Fruit fly (Drosophila melanogaster): ENCODE results near the gene ru.

The ru gene

dm6 chr3L:1349942-1350923 lies 20.2 kb upstream of the ru start (continued):
- no peak for TF ChIP-seq toy (GFP tag; IDR thresholded peaks at IDR 0.05)
- TF ChIP-seq Sry-δ (GFP tag; optimal IDR thresholded peaks at IDR 0.05), result peak; percentile 98
- TF ChIP-seq pan (optimal IDR thresholded peaks at IDR 0.05), result no peak
- no peak for TF ChIP-seq pan (GFP tag; optimal IDR thresholded peaks at IDR 0.05 in 1 of 2, IDR thresholded peaks at IDR 0.05 in 1 of 2)
- TF ChIP-seq Doc3 (GFP tag; IDR thresholded peaks at IDR 0.05; ENCODE audit: partially characterized antibody), result peak; percentile 98
- TF ChIP-seq bowl (GFP tag; IDR thresholded peaks at IDR 0.05), result no peak
- no peak for TF ChIP-seq pnt (GFP tag; optimal IDR thresholded peaks at IDR 0.05)
- peak; percentile 81 for TF ChIP-seq CG3995 (GFP tag; optimal IDR thresholded peaks at IDR 0.05)
- peak; percentile 38 for TF ChIP-seq CG15269 (tag; optimal IDR thresholded peaks at IDR 0.05)
- no peak for TF ChIP-seq slou (GFP tag; optimal IDR thresholded peaks at IDR 0.05)
- peak; percentile 13 for TF ChIP-seq zen (tag; optimal IDR thresholded peaks at IDR 0.05)
- TF ChIP-seq Hr39 (optimal IDR thresholded peaks at IDR 0.05), result no peak
- peak; percentile 21 for TF ChIP-seq CG33213 (GFP tag; optimal IDR thresholded peaks at IDR 0.05)
- no peak for TF ChIP-seq Hey (tag; optimal IDR thresholded peaks at IDR 0.05)
- no peak for TF ChIP-seq Lim3 (GFP tag; IDR thresholded peaks at IDR 0.05)
- TF ChIP-seq CG13624 (GFP tag; optimal IDR thresholded peaks at IDR 0.05), result peak; percentile 25
- TF ChIP-seq grau (tag; optimal IDR thresholded peaks at IDR 0.05), result peak; percentile 42
- TF ChIP-seq sr (GFP tag; IDR thresholded peaks at IDR 0.05), result no peak
- no peak for TF ChIP-seq CG34376 (GFP tag; optimal IDR thresholded peaks at IDR 0.05)
- TF ChIP-seq pho (GFP tag; optimal IDR thresholded peaks at IDR 0.05), result peak; percentile 50
- peak; percentile 32 for TF ChIP-seq Dp (GFP tag; optimal IDR thresholded peaks at IDR 0.05)
- peak; percentile 98 for TF ChIP-seq CG6791 (GFP tag; IDR thresholded peaks at IDR 0.05; ENCODE audit: partially characterized antibody)
- TF ChIP-seq ato (GFP tag; IDR thresholded peaks at IDR 0.05; ENCODE audit: partially characterized antibody), result peak; percentile 98
- peak; percentile 5 for TF ChIP-seq ems (GFP tag; optimal IDR thresholded peaks at IDR 0.05)
- 0 out of 3 replicates have a peak, but pooled peaks have one; percentile 5 for TF ChIP-seq dysf (GFP tag; IDR thresholded peaks at IDR 0.05)
- TF ChIP-seq eyg (GFP tag; optimal IDR thresholded peaks at IDR 0.05), result no peak
- TF ChIP-seq CG17186 (GFP tag; optimal IDR thresholded peaks at IDR 0.05), result peak; percentile 33
- no peak for TF ChIP-seq CG12744 (GFP tag; optimal IDR thresholded peaks at IDR 0.05)
- no peak for TF ChIP-seq ara (GFP tag; IDR thresholded peaks at IDR 0.05)
- TF ChIP-seq Hr51 (GFP tag; optimal IDR thresholded peaks at IDR 0.05), result peak in 1 of 2 experiments; percentile 43
- no peak for TF ChIP-seq CG11695 (GFP tag; IDR thresholded peaks at IDR 0.05)
- TF ChIP-seq gce (GFP tag; IDR thresholded peaks at IDR 0.05), result no peak
- TF ChIP-seq wor (GFP tag; IDR thresholded peaks at IDR 0.05), result no peak
- no peak for TF ChIP-seq CG11398 (GFP tag; optimal IDR thresholded peaks at IDR 0.05)
- TF ChIP-seq Optix (GFP tag; IDR thresholded peaks at IDR 0.05), result no peak
- peak; percentile 97 for TF ChIP-seq unc-4 (GFP tag; IDR thresholded peaks at IDR 0.05; ENCODE audit: partially characterized antibody)
- TF ChIP-seq maf-S (GFP tag; optimal IDR thresholded peaks at IDR 0.05), result peak; percentile 35
- peak; percentile 40 for TF ChIP-seq jumu (GFP tag; optimal IDR thresholded peaks at IDR 0.05)
- TF ChIP-seq CG2116 (GFP tag; optimal IDR thresholded peaks at IDR 0.05), result peak; percentile 75
- TF ChIP-seq row (GFP tag; IDR thresholded peaks at IDR 0.05), result peak; percentile 70
- no peak for TF ChIP-seq trh (GFP tag; optimal IDR thresholded peaks at IDR 0.05)
- no peak for TF ChIP-seq PHDP (tag; optimal IDR thresholded peaks at IDR 0.05)
- TF ChIP-seq Fer3 (tag; optimal IDR thresholded peaks at IDR 0.05), result peak; percentile 17
- TF ChIP-seq CG17385 (GFP tag; optimal IDR thresholded peaks at IDR 0.05), result no peak
- peak; percentile 11 for TF ChIP-seq caup (GFP tag; optimal IDR thresholded peaks at IDR 0.05; ENCODE audit: severe bottlenecking)
- no peak for TF ChIP-seq CG2875 (GFP tag; optimal IDR thresholded peaks at IDR 0.05)
- no peak for TF ChIP-seq fd64A (GFP tag; optimal IDR thresholded peaks at IDR 0.05)
- no peak for TF ChIP-seq CG6683 (GFP tag; optimal IDR thresholded peaks at IDR 0.05)
- no peak for TF ChIP-seq Spps (tag; optimal IDR thresholded peaks at IDR 0.05)

Data from whole organism, embryonic.